Fruit fly (Drosophila melanogaster): ENCODE measurements around the gene msl-2.

msl-2 gene

dm6 chr2L:3478034-3478880, 12.3 kb upstream of the msl-2 start, which contains the start of gene Thor (continued):
- TF ChIP-seq CG11247 (GFP tag; IDR thresholded peaks at IDR 0.05) = peak; percentile 79
- peak; percentile 75; the same call in 2 of the 3 replicates for TF ChIP-seq ken (GFP tag; IDR thresholded peaks at IDR 0.05)
- peak; percentile 53; the same call in 1 of the 3 replicates for TF ChIP-seq CG3726 (GFP tag; IDR thresholded peaks at IDR 0.05)
- TF ChIP-seq btn (GFP tag; optimal IDR thresholded peaks at IDR 0.05) = peak; percentile 76
- peak; percentile 42 for TF ChIP-seq mam (GFP tag; optimal IDR thresholded peaks at IDR 0.05)
- no peak for TF ChIP-seq ro (GFP tag; IDR thresholded peaks at IDR 0.05)
- peak; percentile 74 for TF ChIP-seq bowl (GFP tag; IDR thresholded peaks at IDR 0.05)
- TF ChIP-seq Usf (GFP tag; optimal IDR thresholded peaks at IDR 0.05) = no peak
- TF ChIP-seq CG33557 (GFP tag; optimal IDR thresholded peaks at IDR 0.05) = peak; percentile 75
- TF ChIP-seq CG4328 (GFP tag; optimal IDR thresholded peaks at IDR 0.05) = peak; percentile 72
- TF ChIP-seq mirr (GFP tag; optimal IDR thresholded peaks at IDR 0.05) = peak; percentile 91
- peak; percentile 85 for TF ChIP-seq CG18599 (GFP tag; optimal IDR thresholded peaks at IDR 0.05)
- peak; percentile 89 for TF ChIP-seq yki (optimal IDR thresholded peaks at IDR 0.05)
- TF ChIP-seq zfh1 (GFP tag; IDR thresholded peaks at IDR 0.05) = peak; percentile 80
- TF ChIP-seq CG2129 (GFP tag; IDR thresholded peaks at IDR 0.05; ENCODE audit: partially characterized antibody) = no peak
- peak; percentile 11 for TF ChIP-seq Sox102F (GFP tag; optimal IDR thresholded peaks at IDR 0.05)
- TF ChIP-seq CG12236 (GFP tag; optimal IDR thresholded peaks at IDR 0.05) = peak; percentile 46
- peak; percentile 58 for TF ChIP-seq disco-r (GFP tag; optimal IDR thresholded peaks at IDR 0.05)
- peak; percentile 72 for TF ChIP-seq sd (tag; optimal IDR thresholded peaks at IDR 0.05)
- no peak for TF ChIP-seq CG18476 (GFP tag; optimal IDR thresholded peaks at IDR 0.05)
- TF ChIP-seq croc (GFP tag; conservative IDR thresholded peaks at IDR 0.05) = no peak
- peak; percentile 51 for TF ChIP-seq CG1792 (GFP tag; optimal IDR thresholded peaks at IDR 0.05)
- TF ChIP-seq CHES-1-like (GFP tag; optimal IDR thresholded peaks at IDR 0.05) = peak; percentile 80
- peak; percentile 97 for TF ChIP-seq HLHmδ (GFP tag; optimal IDR thresholded peaks at IDR 0.05)
- TF ChIP-seq CG8359 (GFP tag; optimal IDR thresholded peaks at IDR 0.05; ENCODE audit: borderline replicate concordance) = peak; percentile 19
- no peak for TF ChIP-seq phol (tag; optimal IDR thresholded peaks at IDR 0.05)
- no peak for TF ChIP-seq Aef1 (GFP tag; IDR thresholded peaks at IDR 0.05)
- TF ChIP-seq chinmo (GFP tag; IDR thresholded peaks at IDR 0.05; ENCODE audit: partially characterized antibody) = peak; percentile 98; the same call in 3 of the 4 replicates
- peak; percentile 72 for TF ChIP-seq eyg (GFP tag; optimal IDR thresholded peaks at IDR 0.05)
- TF ChIP-seq cas (GFP tag; IDR thresholded peaks at IDR 0.05) = peak; percentile 63
- no peak for TF ChIP-seq CG1832 (GFP tag; optimal IDR thresholded peaks at IDR 0.05)
- TF ChIP-seq CG7963 (GFP tag; IDR thresholded peaks at IDR 0.05; ENCODE audit: partially characterized antibody) = no peak
- TF ChIP-seq ftz-f1 (GFP tag; optimal IDR thresholded peaks at IDR 0.05) = peak; percentile 58
- TF ChIP-seq caup (GFP tag; optimal IDR thresholded peaks at IDR 0.05; ENCODE audit: severe bottlenecking) = peak; percentile 91
- peak; percentile 74 for TF ChIP-seq CG5180 (GFP tag; optimal IDR thresholded peaks at IDR 0.05)
- TF ChIP-seq Hey (tag; optimal IDR thresholded peaks at IDR 0.05) = peak; percentile 75
- peak; percentile 66 for TF ChIP-seq CG2875 (GFP tag; optimal IDR thresholded peaks at IDR 0.05)
- peak; percentile 57 for TF ChIP-seq Xrp1 (GFP tag; IDR thresholded peaks at IDR 0.05)
- peak; percentile 61; the same call in 2 of the 3 replicates for TF ChIP-seq CG34224 (GFP tag; IDR thresholded peaks at IDR 0.05; ENCODE audit: partially characterized antibody)
- no peak for TF ChIP-seq Gug (GFP tag; IDR thresholded peaks at IDR 0.05)
- peak; percentile 67 for TF ChIP-seq Drgx (GFP tag; IDR thresholded peaks at IDR 0.05)
- peak; percentile 45 to 81 for TF ChIP-seq Pdp1 (GFP tag; optimal IDR thresholded peaks at IDR 0.05)
- peak; percentile 93 for TF ChIP-seq CG34376 (GFP tag; optimal IDR thresholded peaks at IDR 0.05)
- peak; percentile 42 for TF ChIP-seq ttk (GFP tag; IDR thresholded peaks at IDR 0.05)
- TF ChIP-seq Eip74EF (GFP tag; optimal IDR thresholded peaks at IDR 0.05) = peak in 1 of 2 experiments; percentile 45
- TF ChIP-seq CoRest (tag; optimal IDR thresholded peaks at IDR 0.05) = no peak
- peak; percentile 80 for TF ChIP-seq CG11398 (GFP tag; optimal IDR thresholded peaks at IDR 0.05)
- peak; percentile 50 for TF ChIP-seq tap (tag; optimal IDR thresholded peaks at IDR 0.05)
